Fruit fly (Drosophila melanogaster): ENCODE results near the gene CG31954.

CG31954 gene

DNA sequence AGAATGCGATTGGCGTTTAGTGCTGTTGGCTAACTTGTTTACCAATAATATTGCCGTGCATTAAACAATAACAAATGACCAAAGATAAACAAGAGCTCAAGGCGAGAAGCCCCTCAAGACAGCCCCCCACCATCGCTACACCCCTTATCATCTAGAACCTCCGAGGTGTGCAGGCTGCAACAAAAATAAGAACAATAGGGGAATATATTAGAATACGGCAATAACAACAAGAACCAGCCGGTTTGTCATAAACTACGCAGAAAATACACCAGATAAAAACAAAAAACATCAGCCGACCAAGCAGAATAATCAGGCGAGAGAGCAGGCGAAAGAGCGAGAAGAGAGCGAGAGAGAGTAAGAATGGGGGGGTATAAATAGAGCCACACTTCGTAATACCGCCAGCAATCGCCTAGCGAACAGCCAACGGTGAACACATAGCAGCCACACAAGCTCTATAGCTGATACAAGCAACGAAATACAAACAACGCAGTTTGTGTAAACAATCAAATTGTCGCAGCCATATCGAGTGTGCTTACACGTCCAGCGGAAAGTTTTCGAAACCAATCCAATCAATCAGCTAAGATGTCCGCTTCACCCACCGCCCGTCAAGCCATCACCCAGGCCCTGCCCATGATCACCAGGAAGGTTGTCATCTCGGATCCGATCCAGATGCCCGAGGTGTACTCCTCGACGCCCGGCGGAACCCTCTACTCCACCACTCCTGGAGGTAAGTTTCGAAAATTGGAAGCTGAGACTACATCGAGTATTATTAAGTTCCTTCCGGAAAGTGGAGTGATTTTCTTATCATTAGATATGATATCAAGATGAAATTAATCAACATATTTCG is 31.6 kb downstream of the CG31954 start, which contains the start of gene Thor (continued):
- TF ChIP-seq Stat92E (GFP tag; optimal IDR thresholded peaks at IDR 0.05) (peak in 1 of 3 experiments; percentile 88), gsb-n (tag; optimal IDR thresholded peaks at IDR 0.05) (peak; percentile 31), z (GFP tag; IDR thresholded peaks at IDR 0.05) (peak; percentile 54; the same call in 2 of the 3 replicates), CG34224 (GFP tag; IDR thresholded peaks at IDR 0.05; ENCODE audit: partially characterized antibody) (peak; percentile 61; the same call in 2 of the 3 replicates), Dll (GFP tag; IDR thresholded peaks at IDR 0.05; ENCODE audit: partially characterized antibody) (no peak), TFAM (GFP tag; optimal IDR thresholded peaks at IDR 0.05) (no peak), dm (GFP tag; optimal IDR thresholded peaks at IDR 0.05) (peak; percentile 56), CoRest (tag; optimal IDR thresholded peaks at IDR 0.05) (no peak), CG3838 (GFP tag; optimal IDR thresholded peaks at IDR 0.05) (no peak), CG11085 (GFP tag; IDR thresholded peaks at IDR 0.05) (peak; percentile 41; the same call in 1 of the 2 replicates), slou (GFP tag; optimal IDR thresholded peaks at IDR 0.05) (peak; percentile 14), gce (GFP tag; IDR thresholded peaks at IDR 0.05) (peak; percentile 83), HHEX (GFP tag; optimal IDR thresholded peaks at IDR 0.05) (peak; percentile 78), HLH54F (GFP tag; optimal IDR thresholded peaks at IDR 0.05) (peak; percentile 54), ind (GFP tag; optimal IDR thresholded peaks at IDR 0.05) (no peak), CG17568 (GFP tag; optimal IDR thresholded peaks at IDR 0.05) (peak; percentile 71), sug (tag; optimal IDR thresholded peaks at IDR 0.05) (peak; percentile 77), stc (GFP tag; IDR thresholded peaks at IDR 0.05) (peak; percentile 73), ttk (GFP tag; IDR thresholded peaks at IDR 0.05) (peak; percentile 42), YL-1 (GFP tag; optimal IDR thresholded peaks at IDR 0.05) (peak; percentile 76), Gug (GFP tag; IDR thresholded peaks at IDR 0.05) (no peak), CG32772 (GFP tag; IDR thresholded peaks at IDR 0.05) (no peak), dan (GFP tag; IDR thresholded peaks at IDR 0.05) (no peak)

DNA sequence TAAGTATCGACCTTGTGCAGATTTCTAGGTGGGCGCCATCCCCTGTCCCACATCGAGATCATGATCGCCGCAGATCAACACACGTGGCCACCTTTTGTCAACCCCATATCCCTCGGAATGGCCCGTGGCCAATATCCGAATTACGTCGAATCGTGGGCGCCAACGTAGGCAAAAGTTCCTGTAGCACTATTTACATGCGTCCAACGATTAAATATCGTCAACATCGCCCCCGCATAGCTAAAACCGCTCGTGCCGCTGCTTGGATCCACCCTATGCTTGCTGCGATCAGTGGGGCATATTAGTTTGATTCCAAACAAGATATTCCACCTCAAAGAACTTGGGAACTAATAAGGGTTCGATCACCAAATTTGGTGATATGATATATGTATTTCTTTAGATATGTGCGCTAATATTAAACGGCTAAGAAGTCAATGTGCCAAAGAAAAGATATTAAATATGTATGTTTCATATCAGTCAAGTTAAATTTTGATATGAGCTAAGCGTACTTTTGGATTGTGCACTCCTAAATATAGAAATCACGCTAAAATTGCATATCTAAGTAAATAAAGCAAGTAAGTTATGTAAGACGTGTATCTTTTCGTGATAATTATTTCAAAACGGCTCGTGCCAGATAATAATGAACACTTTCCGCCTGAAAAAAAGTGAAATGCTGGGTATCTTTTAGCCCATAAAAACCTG is 32.7 kb downstream of the CG31954 start:
- no peak for TF ChIP-seq dmrt11E (tag; optimal IDR thresholded peaks at IDR 0.05)
- no peak for TF ChIP-seq jing (GFP tag; optimal IDR thresholded peaks at IDR 0.05)
- TF ChIP-seq MTF-1 (GFP tag; optimal IDR thresholded peaks at IDR 0.05; ENCODE audit: borderline replicate concordance), result no peak
- TF ChIP-seq CG2129 (GFP tag; IDR thresholded peaks at IDR 0.05; ENCODE audit: partially characterized antibody), result no peak
- peak; percentile 51 for TF ChIP-seq mam (GFP tag; optimal IDR thresholded peaks at IDR 0.05)
- peak; percentile 6; the same call in 1 of the 3 replicates for TF ChIP-seq ken (GFP tag; IDR thresholded peaks at IDR 0.05)
- no peak for TF ChIP-seq hb (GFP tag; IDR thresholded peaks at IDR 0.05; ENCODE audit: partially characterized antibody)
- 0 out of 2 replicates have a peak, but pooled peaks have one; percentile 20 for TF ChIP-seq Xrp1 (GFP tag; IDR thresholded peaks at IDR 0.05)
- peak; percentile 40; the same call in 1 of the 2 replicates for TF ChIP-seq Rfx (GFP tag; IDR thresholded peaks at IDR 0.05)
- peak; percentile 4 for TF ChIP-seq CG16863 (GFP tag; optimal IDR thresholded peaks at IDR 0.05)
- TF ChIP-seq CG13775 (GFP tag; optimal IDR thresholded peaks at IDR 0.05), result peak; percentile 58
- TF ChIP-seq phol (tag; optimal IDR thresholded peaks at IDR 0.05), result peak; percentile 21
- no peak for TF ChIP-seq NFAT (GFP tag; IDR thresholded peaks at IDR 0.05)
- TF ChIP-seq sd (tag; optimal IDR thresholded peaks at IDR 0.05), result peak; percentile 38
- TF ChIP-seq CG1792 (GFP tag; optimal IDR thresholded peaks at IDR 0.05), result peak; percentile 29
- TF ChIP-seq crol (GFP tag; IDR thresholded peaks at IDR 0.05), result peak; percentile 7; the same call in 1 of the 2 replicates
- TF ChIP-seq CG12104 (GFP tag; optimal IDR thresholded peaks at IDR 0.05), result no peak
- no peak for TF ChIP-seq CG11085 (GFP tag; IDR thresholded peaks at IDR 0.05)
- no peak for TF ChIP-seq CG18011 (GFP tag; optimal IDR thresholded peaks at IDR 0.05)
- no peak for TF ChIP-seq C15 (GFP tag; IDR thresholded peaks at IDR 0.05)
- TF ChIP-seq CG30431 (GFP tag; optimal IDR thresholded peaks at IDR 0.05), result no peak
- TF ChIP-seq Pdp1 (GFP tag; optimal IDR thresholded peaks at IDR 0.05), result peak; percentile 43 to 47
- no peak for TF ChIP-seq wek (GFP tag; optimal IDR thresholded peaks at IDR 0.05)
- TF ChIP-seq Lhr (GFP tag; optimal IDR thresholded peaks at IDR 0.05), result no peak
- TF ChIP-seq PHDP (tag; optimal IDR thresholded peaks at IDR 0.05), result peak; percentile 44
